Worm (Caenorhabditis elegans) whole organism, late embryonic: ENCODE measurements around the gene T10C6.6.

Experiments
- ama-1 ChIP-seq: fragments of 150-350 bp; optimal IDR thresholded peaks from 2 replicates; lab custom pipeline; 2014
- ceh-2 ChIP-seq: sonication (generic microtip); optimal IDR thresholded peaks from 2 replicates; lab custom pipeline; 2016; ENCODE audit warnings: missing genotype, missing genetic modification characterization, missing compliant biosample characterization
- ceh-45 ChIP-seq: fragments of 200-800 bp; sonication (Bioruptor generic); IDR thresholded peaks from 2 replicates; pipeline ENCODE4 v1.3.6; 2022; ENCODE audit warnings: missing genetic modification reagents, missing genetic modification characterization, missing compliant biosample characterization
- ceh-6 ChIP-seq: fragments of 200-800 bp; sonication (Bioruptor generic); optimal IDR thresholded peaks from 2 replicates; lab custom pipeline; 2018; ENCODE audit warnings: mild to moderate bottlenecking, missing genetic modification characterization, missing compliant biosample characterization
- elt-2 ChIP-seq: sonication (generic microtip); optimal IDR thresholded peaks from 2 replicates; lab custom pipeline; 2016; ENCODE audit warnings: missing genetic modification reagents, missing genetic modification characterization, missing compliant biosample characterization
- ets-4 ChIP-seq: sonication (generic microtip); optimal IDR thresholded peaks from 2 replicates; lab custom pipeline; 2016; ENCODE audit warnings: missing genetic modification characterization, missing compliant biosample characterization
- fax-1 ChIP-seq: sonication (generic microtip); optimal IDR thresholded peaks from 2 replicates; lab custom pipeline; 2016; ENCODE audit warnings: missing genotype, missing genetic modification characterization, missing compliant biosample characterization
- hlh-30 ChIP-seq: sonication (generic microtip); optimal IDR thresholded peaks from 2 replicates; lab custom pipeline; 2017; ENCODE audit warnings: antibody characterized with exemption, missing genetic modification characterization, missing compliant biosample characterization; ENCODE audit not compliant: insufficient read depth
- mec-3 ChIP-seq: sonication (generic microtip); optimal IDR thresholded peaks from 2 replicates; lab custom pipeline; 2016; ENCODE audit warnings: borderline replicate concordance, missing genetic modification characterization, missing compliant biosample characterization
- pha-4 ChIP-seq: fragments of 150-350 bp; optimal IDR thresholded peaks from 2 replicates; lab custom pipeline; 2018; ENCODE audit warnings: missing biosample characterization, missing genetic modification reagents, missing genetic modification characterization
- tbx-2 ChIP-seq: sonication (generic microtip); optimal IDR thresholded peaks from 2 replicates; lab custom pipeline; 2016; ENCODE audit warnings: missing genetic modification characterization, missing compliant biosample characterization
- tbx-7 ChIP-seq: sonication (generic microtip); optimal IDR thresholded peaks from 2 replicates; lab custom pipeline; 2016; ENCODE audit warnings: missing genotype, missing genetic modification characterization, missing compliant biosample characterization
- unc-86 ChIP-seq: sonication (generic microtip); optimal IDR thresholded peaks from 2 replicates; lab custom pipeline; 2016; ENCODE audit warnings: missing genetic modification characterization, missing compliant biosample characterization

DNA sequence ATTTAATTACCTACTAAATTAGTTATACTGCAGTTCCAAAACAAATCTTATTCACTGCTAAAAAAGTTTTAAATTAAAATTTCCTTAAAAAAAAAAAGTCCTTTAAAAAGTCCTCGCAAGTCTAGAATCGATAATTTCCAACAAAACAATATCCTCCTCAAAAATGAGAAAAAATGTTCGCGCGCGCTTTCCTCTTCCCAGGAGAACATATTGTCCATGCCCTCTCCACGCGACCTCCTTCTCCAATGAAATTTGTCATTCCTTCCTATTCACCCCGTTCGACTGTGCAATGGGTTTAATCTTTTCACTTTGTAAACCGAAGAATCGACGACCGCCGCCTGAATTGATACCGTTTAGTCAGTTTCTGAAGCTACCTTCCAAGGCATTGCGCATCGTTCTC lies 12.0 kb downstream of the T10C6.6 start, which contains the start of gene T10C6.10:
- no peak for TF ChIP-seq hlh-30 (tag; lab: Kevin White, UChicago)
- TF ChIP-seq elt-2 (tag; lab: Kevin White, UChicago): no peak
- TF ChIP-seq ama-1 (lab: Kevin White, UChicago): no peak
- no peak for TF ChIP-seq ets-4 (tag; lab: Kevin White, UChicago)
- TF ChIP-seq ceh-2 (tag; lab: Kevin White, UChicago): no peak
- TF ChIP-seq fax-1: no peak
- no peak for TF ChIP-seq unc-86
- TF ChIP-seq mec-3: no peak
- no peak for TF ChIP-seq ceh-45 (GFP tag; lab: Robert Waterston, UW)
- TF ChIP-seq tbx-2: no peak
- no peak for TF ChIP-seq tbx-7 (tag; lab: Kevin White, UChicago)
- no peak for TF ChIP-seq pha-4 (tag; lab: Kevin White, UChicago)
- no peak for TF ChIP-seq ceh-6 (GFP tag; lab: Kevin White, UChicago)
